Fruit fly (Drosophila melanogaster) whole organism, embryonic: ENCODE results near the gene Sfxn2.

Experiments used
- ATbp ChIP-seq: fragments of 200-800 bp; sonication (Bioruptor generic); optimal IDR thresholded peaks from 2 replicates; lab custom pipeline; 2017; ENCODE audit warnings: missing biosample characterization, mild to moderate bottlenecking, missing genetic modification characterization, missing genetic modification reagents
- Abd-B ChIP-seq: fragments of 200-800 bp; sonication (Bioruptor generic); optimal IDR thresholded peaks from 2 replicates; lab custom pipeline; 2018; ENCODE audit warnings: missing biosample characterization, mild to moderate bottlenecking, missing genetic modification characterization, moderate library complexity
- Atf3 ChIP-seq: fragments of 200-800 bp; sonication (Bioruptor generic); optimal IDR thresholded peaks from 3 replicates; lab custom pipeline; 2016; ENCODE audit warnings: missing biosample characterization, missing genetic modification characterization
- B-H2 ChIP-seq: fragments of 200-800 bp; sonication (Bioruptor generic); optimal IDR thresholded peaks from 2 replicates; lab custom pipeline; 2018; ENCODE audit warnings: missing biosample characterization, mild to moderate bottlenecking, missing genetic modification characterization
- Bgb ChIP-seq: fragments of 200-800 bp; sonication (Bioruptor generic); IDR thresholded peaks from 2 replicates; pipeline ENCODE4 v1.3.6; 2022; ENCODE audit warnings: missing biosample characterization, missing genetic modification characterization; ENCODE audit not compliant: partially characterized antibody
- CG10147 ChIP-seq: fragments of 200-800 bp; sonication (Bioruptor generic); optimal IDR thresholded peaks from 2 replicates; lab custom pipeline; 2019; ENCODE audit warnings: missing biosample characterization, mild to moderate bottlenecking, missing genetic modification characterization, moderate library complexity
- CG10565 ChIP-seq: fragments of 200-800 bp; sonication (Bioruptor generic); optimal IDR thresholded peaks from 3 replicates; lab custom pipeline; 2016; ENCODE audit warnings: missing biosample characterization, mild to moderate bottlenecking, missing genetic modification characterization
- CG12769 ChIP-seq: fragments of 200-800 bp; sonication (Bioruptor generic); optimal IDR thresholded peaks from 2 replicates; lab custom pipeline; 2019; ENCODE audit warnings: missing biosample characterization, mild to moderate bottlenecking, missing genetic modification characterization, moderate library complexity
- CG13624 ChIP-seq: fragments of 200-800 bp; sonication (Bioruptor generic); optimal IDR thresholded peaks from 2 replicates; lab custom pipeline; 2016; ENCODE audit warnings: missing biosample characterization, missing genetic modification characterization
- CG14014 ChIP-seq: fragments of 200-800 bp; sonication (Bioruptor generic); IDR thresholded peaks from 2 replicates; pipeline ENCODE4 v1.3.6; 2022; ENCODE audit warnings: missing biosample characterization, missing genetic modification characterization
- CG1529 ChIP-seq: fragments of 200-800 bp; sonication (Bioruptor generic); optimal IDR thresholded peaks from 3 replicates; lab custom pipeline; 2018; ENCODE audit warnings: missing biosample characterization, missing genetic modification characterization
- CG15601 ChIP-seq: fragments of 200-800 bp; sonication (Bioruptor generic); optimal IDR thresholded peaks from 3 replicates; lab custom pipeline; 2019; ENCODE audit warnings: missing biosample characterization, mild to moderate bottlenecking, missing genetic modification characterization, moderate library complexity
- CG1792 ChIP-seq: fragments of 200-800 bp; sonication (Bioruptor generic); optimal IDR thresholded peaks from 2 replicates; lab custom pipeline; 2016; ENCODE audit warnings: missing biosample characterization, missing genetic modification characterization
- CG18599 ChIP-seq: fragments of 200-800 bp; sonication (Bioruptor generic); optimal IDR thresholded peaks from 3 replicates; lab custom pipeline; 2017; ENCODE audit warnings: missing biosample characterization, missing genetic modification characterization, mild to moderate bottlenecking, moderate library complexity, missing genetic modification reagents
- CG2116 ChIP-seq: fragments of 200-800 bp; sonication (Bioruptor generic); optimal IDR thresholded peaks from 3 replicates; lab custom pipeline; 2018; ENCODE audit warnings: missing biosample characterization, mild to moderate bottlenecking, missing genetic modification characterization
- CG2129 ChIP-seq: fragments of 200-800 bp; sonication (Bioruptor generic); IDR thresholded peaks from 2 replicates; pipeline ENCODE4 v1.3.6; 2022; ENCODE audit warnings: missing biosample characterization, missing genetic modification characterization; ENCODE audit not compliant: partially characterized antibody
- CG31388 ChIP-seq: fragments of 200-800 bp; sonication (Bioruptor generic); optimal IDR thresholded peaks from 2 replicates; lab custom pipeline; 2016; ENCODE audit warnings: missing biosample characterization, missing genetic modification characterization
- CG3163 ChIP-seq: fragments of 200-800 bp; sonication (Bioruptor generic); optimal IDR thresholded peaks from 3 replicates; lab custom pipeline; 2016; ENCODE audit warnings: missing biosample characterization, missing genetic modification characterization
- CG32772 ChIP-seq: fragments of 200-800 bp; sonication (Bioruptor generic); IDR thresholded peaks from 2 replicates; pipeline ENCODE4 v1.3.6; 2022; ENCODE audit warnings: missing biosample characterization, missing genetic modification characterization
- CG3281 ChIP-seq: fragments of 200-800 bp; sonication (Bioruptor generic); optimal IDR thresholded peaks from 3 replicates; lab custom pipeline; 2017; ENCODE audit warnings: missing biosample characterization, mild to moderate bottlenecking, missing genetic modification characterization
- CG7745 ChIP-seq: fragments of 200-800 bp; sonication (Bioruptor generic); optimal IDR thresholded peaks from 2 replicates; lab custom pipeline; 2018; ENCODE audit warnings: missing biosample characterization, mild to moderate bottlenecking, missing genetic modification characterization, moderate library complexity
- Deaf1 ChIP-seq: fragments of 200-800 bp; optimal IDR thresholded peaks from 3 replicates; lab custom pipeline; 2019; ENCODE audit warnings: missing biosample characterization, mild to moderate bottlenecking, missing genetic modification characterization, moderate library complexity
- Ets65A ChIP-seq: fragments of 200-800 bp; sonication (Bioruptor generic); peaks from one replicate; lab custom pipeline; 2016; ENCODE audit warnings: missing biosample characterization, missing genetic modification characterization
- Fer1 ChIP-seq: fragments of 200-800 bp; sonication (Bioruptor generic); optimal IDR thresholded peaks from 2 replicates; lab custom pipeline; 2017; ENCODE audit warnings: missing biosample characterization, mild to moderate bottlenecking, missing genetic modification characterization
- Hr78 ChIP-seq, 2 experiments: fragments of 200-800 bp in 1 of 2; fragments of >200 bp in 1 of 2; sonication (Bioruptor generic) in 1 of 2; optimal IDR thresholded peaks; 2 replicates each; lab custom pipeline; 2017 to 2019; ENCODE audit warnings: missing biosample characterization in 2 of 2, missing genetic modification characterization in 2 of 2, mild to moderate bottlenecking in 1 of 2, moderate library complexity in 1 of 2
- Jarid2 ChIP-seq: fragments of 200-800 bp; sonication (Bioruptor generic); optimal IDR thresholded peaks from 3 replicates; lab custom pipeline; 2017; ENCODE audit warnings: mild to moderate bottlenecking, missing biosample characterization, missing genetic modification reagents, missing genetic modification characterization
- MTF-1 ChIP-seq: fragments of 200-800 bp; sonication (Bioruptor generic); optimal IDR thresholded peaks from 2 replicates; lab custom pipeline; 2018; ENCODE audit warnings: missing biosample characterization, mild to moderate bottlenecking, missing genetic modification characterization, borderline replicate concordance
- NC2β ChIP-seq: fragments of 200-800 bp; sonication (Bioruptor generic); optimal IDR thresholded peaks from 2 replicates; lab custom pipeline; 2016; ENCODE audit warnings: missing biosample characterization, missing genetic modification characterization
- Nf-YB ChIP-seq: fragments of 200-800 bp; sonication (Bioruptor generic); optimal IDR thresholded peaks from 3 replicates; lab custom pipeline; 2019; ENCODE audit warnings: missing biosample characterization, mild to moderate bottlenecking, missing genetic modification characterization, moderate library complexity
- Nf-YC ChIP-seq: fragments of 200-800 bp; optimal IDR thresholded peaks from 3 replicates; lab custom pipeline; 2019; ENCODE audit warnings: missing biosample characterization, mild to moderate bottlenecking, missing genetic modification characterization, moderate library complexity
- Side ChIP-seq: fragments of 200-800 bp; sonication (Bioruptor generic); optimal IDR thresholded peaks from 2 replicates; lab custom pipeline; 2016; ENCODE audit warnings: missing biosample characterization, missing genetic modification characterization
- YL-1 ChIP-seq: fragments of 200-800 bp; sonication (Bioruptor generic); optimal IDR thresholded peaks from 3 replicates; lab custom pipeline; 2017; ENCODE audit warnings: missing biosample characterization, mild to moderate bottlenecking, missing genetic modification characterization
- ase ChIP-seq: fragments of 200-800 bp; sonication (Bioruptor generic); IDR thresholded peaks from 3 replicates; pipeline ENCODE4 v1.3.6; 2022; ENCODE audit warnings: missing biosample characterization, missing genetic modification characterization
- crol ChIP-seq: fragments of 200-800 bp; sonication (Bioruptor generic); IDR thresholded peaks from 2 replicates; pipeline ENCODE4 v1.3.6; 2022; ENCODE audit warnings: missing biosample characterization, missing genetic modification characterization
- dmrt11E ChIP-seq: fragments of 200-800 bp; sonication (Bioruptor generic); optimal IDR thresholded peaks from 3 replicates; lab custom pipeline; 2018; ENCODE audit warnings: missing biosample characterization, mild to moderate bottlenecking, missing genetic modification characterization, moderate library complexity
- fd96Cb ChIP-seq: fragments of 200-800 bp; sonication (Bioruptor generic); optimal IDR thresholded peaks from 2 replicates; lab custom pipeline; 2018; ENCODE audit warnings: missing biosample characterization, mild to moderate bottlenecking, missing genetic modification characterization, moderate library complexity
- fu2 ChIP-seq: fragments of 200-800 bp; sonication (Bioruptor generic); optimal IDR thresholded peaks from 2 replicates; lab custom pipeline; 2016; ENCODE audit warnings: missing biosample characterization, missing genetic modification characterization
- gce ChIP-seq: fragments of 200-800 bp; sonication (Bioruptor generic); IDR thresholded peaks from 3 replicates; pipeline ENCODE4 v1.3.6; 2022; ENCODE audit warnings: missing biosample characterization, missing genetic modification characterization
- h ChIP-seq: fragments of >200 bp; optimal IDR thresholded peaks from 2 replicates; lab custom pipeline; 2017
- ken ChIP-seq: fragments of 200-800 bp; sonication (Bioruptor generic); IDR thresholded peaks from 3 replicates; pipeline ENCODE4 v1.3.6; 2022; ENCODE audit warnings: missing biosample characterization, missing genetic modification characterization
- luna ChIP-seq: fragments of 200-800 bp; sonication (Bioruptor generic); optimal IDR thresholded peaks from 2 replicates; lab custom pipeline; 2016; ENCODE audit warnings: missing biosample characterization, missing genetic modification characterization
- mld ChIP-seq: fragments of 200-800 bp; sonication (Bioruptor generic); IDR thresholded peaks from 3 replicates; pipeline ENCODE4 v1.3.6; 2022; ENCODE audit warnings: missing biosample characterization, missing genetic modification characterization; ENCODE audit not compliant: partially characterized antibody
- odd ChIP-seq: fragments of 200-800 bp; sonication (Bioruptor generic); optimal IDR thresholded peaks from 2 replicates; lab custom pipeline; 2017; ENCODE audit warnings: missing biosample characterization, mild to moderate bottlenecking, missing genetic modification characterization
- org-1 ChIP-seq: fragments of 200-800 bp; sonication (Bioruptor generic); optimal IDR thresholded peaks from 2 replicates; lab custom pipeline; 2017; ENCODE audit warnings: missing biosample characterization, missing genetic modification characterization
- ro ChIP-seq: fragments of 200-800 bp; sonication (Bioruptor generic); IDR thresholded peaks from 2 replicates; pipeline ENCODE4 v1.3.6; 2022; ENCODE audit warnings: missing biosample characterization, missing genetic modification characterization
- shn ChIP-seq: fragments of 200-800 bp; sonication (Bioruptor generic); optimal IDR thresholded peaks from 3 replicates; lab custom pipeline; 2016; ENCODE audit warnings: missing biosample characterization, missing genetic modification characterization
- so ChIP-seq: fragments of 200-800 bp; sonication (Bioruptor generic); IDR thresholded peaks from 3 replicates; pipeline ENCODE4 v1.3.6; 2022; ENCODE audit warnings: missing biosample characterization, missing genetic modification characterization
- sr ChIP-seq: fragments of 200-800 bp; sonication (Bioruptor generic); IDR thresholded peaks from 3 replicates; pipeline ENCODE4 v1.3.6; 2022; ENCODE audit warnings: missing biosample characterization, missing genetic modification characterization
- stc ChIP-seq: fragments of 200-800 bp; sonication (Bioruptor generic); IDR thresholded peaks from 2 replicates; pipeline ENCODE4 v1.3.6; 2022; ENCODE audit warnings: missing biosample characterization, missing genetic modification characterization
- ttk ChIP-seq: fragments of 200-800 bp; sonication (Bioruptor generic); IDR thresholded peaks from 2 replicates; pipeline ENCODE4 v2.1.2; 2022; ENCODE audit warnings: missing biosample characterization, missing genetic modification characterization

The Sfxn2 gene

DNA sequence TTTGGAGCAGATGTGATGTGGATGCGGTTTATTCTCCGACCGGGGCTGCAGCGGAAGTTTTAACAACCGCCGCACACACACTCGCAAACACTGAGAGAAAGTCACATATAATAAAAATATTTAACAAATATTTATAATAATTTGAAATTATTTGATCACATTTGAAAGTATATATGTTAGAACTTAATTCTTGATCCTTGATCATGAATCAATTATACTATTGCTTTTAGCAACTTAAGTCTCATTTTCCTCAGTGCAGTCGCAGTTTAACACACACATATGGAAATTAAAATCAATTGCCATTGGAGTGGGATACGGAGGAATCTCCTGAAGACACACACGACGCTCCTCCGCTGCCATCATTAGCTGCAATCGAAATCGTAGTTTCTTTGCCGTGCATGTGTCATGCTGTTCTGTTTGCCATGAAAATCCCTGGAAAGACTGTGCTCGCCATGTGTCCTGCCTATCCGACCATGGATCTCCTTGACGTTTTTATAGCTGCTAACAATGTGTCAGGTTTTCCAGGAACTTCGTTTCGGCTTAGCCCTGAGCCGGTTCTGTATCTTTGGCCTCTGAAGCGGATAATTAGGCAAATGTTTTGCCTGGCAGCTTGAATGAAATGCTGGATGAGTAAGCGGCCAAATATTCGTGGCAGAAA, 29.7 kb upstream of the Sfxn2 start (continued):
- TF ChIP-seq Fer1 (GFP tag; lab: Kevin White, UChicago) (peak; percentile 3), fu2 (GFP tag; lab: Kevin White, UChicago) (no peak), ttk (GFP tag; lab: Robert Waterston, UW) (peak; percentile 59; the same call in 1 of the 2 replicates), YL-1 (GFP tag; lab: Kevin White, UChicago) (no peak), CG1529 (GFP tag; lab: Kevin White, UChicago) (peak; percentile 70), sr (GFP tag; lab: Robert Waterston, UW) (no peak), Ets65A (peak; percentile 83), Nf-YC (tag; lab: Kevin White, UChicago) (no peak), CG14014 (GFP tag; lab: Robert Waterston, UW) (peak; percentile 28; the same call in 1 of the 2 replicates), Bgb (GFP tag; lab: Robert Waterston, UW) (no peak), CG2116 (GFP tag; lab: Kevin White, UChicago) (peak; percentile 28), B-H2 (GFP tag; lab: Kevin White, UChicago) (no peak), Deaf1 (tag; lab: Kevin White, UChicago) (peak; percentile 42), gce (GFP tag; lab: Robert Waterston, UW) (peak; percentile 78), MTF-1 (GFP tag; lab: Kevin White, UChicago) (peak; percentile 35), CG18599 (GFP tag; lab: Kevin White, UChicago) (peak; percentile 15), ATbp (GFP tag; lab: Kevin White, UChicago) (peak; percentile 53), so (GFP tag; lab: Robert Waterston, UW) (peak; percentile 15; the same call in 1 of the 3 replicates), luna (GFP tag; lab: Kevin White, UChicago) (no peak), ken (GFP tag; lab: Robert Waterston, UW) (peak; percentile 58; the same call in 1 of the 3 replicates), CG32772 (GFP tag; lab: Robert Waterston, UW) (peak; percentile 74), odd (GFP tag; lab: Kevin White, UChicago) (peak; percentile 38), CG10147 (GFP tag; lab: Kevin White, UChicago) (peak; percentile 3), fd96Cb (tag; lab: Kevin White, UChicago) (peak; percentile 77), CG3163 (GFP tag; lab: Kevin White, UChicago) (no peak), shn (GFP tag; lab: Kevin White, UChicago) (no peak), CG7745 (tag; lab: Kevin White, UChicago) (peak; percentile 43), Side (GFP tag; lab: Kevin White, UChicago) (no peak), ase (0 out of 3 replicates have a peak, but pooled peaks have one; percentile 5), h (no peak), CG1792 (GFP tag; lab: Kevin White, UChicago) (no peak), CG3281 (GFP tag; lab: Kevin White, UChicago) (no peak), mld (GFP tag; lab: Robert Waterston, UW) (no peak), NC2β (GFP tag; lab: Kevin White, UChicago) (no peak), stc (GFP tag; lab: Robert Waterston, UW) (peak; percentile 44; the same call in 1 of the 2 replicates), CG31388 (no peak), Atf3 (no peak), Nf-YB (peak; percentile 49), crol (GFP tag; lab: Robert Waterston, UW) (no peak), CG15601 (tag; lab: Kevin White, UChicago) (peak; percentile 80), CG10565 (GFP tag; lab: Kevin White, UChicago) (no peak), org-1 (peak; percentile 31), CG13624 (no peak), ro (GFP tag; lab: Robert Waterston, UW) (no peak), CG12769 (no peak), CG2129 (GFP tag; lab: Robert Waterston, UW) (no peak), Hr78 (GFP tag; optimal IDR thresholded peaks at IDR 0.05; lab: Kevin White, UChicago) (peak in 1 of 2 experiments; percentile 51), Jarid2 (GFP tag; lab: Kevin White, UChicago) (peak; percentile 20), Abd-B (peak; percentile 64), dmrt11E (tag; lab: Kevin White, UChicago) (peak; percentile 96)
